Fruit fly (Drosophila melanogaster) whole organism, embryonic: ENCODE data around the gene Pgm1.

Experiments used
- Ada2b ChIP-seq: fragments of 200-800 bp; sonication (Bioruptor generic); IDR thresholded peaks from 2 replicates; pipeline ENCODE4 v1.3.6; 2022; ENCODE audit warnings: missing biosample characterization, missing genetic modification characterization
- B-H2 ChIP-seq: fragments of 200-800 bp; sonication (Bioruptor generic); optimal IDR thresholded peaks from 2 replicates; lab custom pipeline; 2018; ENCODE audit warnings: missing biosample characterization, mild to moderate bottlenecking, missing genetic modification characterization
- BtbVII ChIP-seq: fragments of 200-800 bp; sonication (Bioruptor generic); optimal IDR thresholded peaks from 3 replicates; lab custom pipeline; 2017; ENCODE audit warnings: missing biosample characterization, mild to moderate bottlenecking, missing genetic modification characterization
- CG10366 ChIP-seq: fragments of 200-800 bp; sonication (Bioruptor generic); IDR thresholded peaks from 2 replicates; pipeline ENCODE4 v1.3.6; 2022; ENCODE audit warnings: missing biosample characterization, missing genetic modification characterization
- CG10462 ChIP-seq: fragments of 200-800 bp; sonication (Bioruptor generic); optimal IDR thresholded peaks from 2 replicates; lab custom pipeline; 2016; ENCODE audit warnings: missing biosample characterization, missing genetic modification characterization
- CG10654 ChIP-seq: fragments of 200-800 bp; sonication (Bioruptor generic); optimal IDR thresholded peaks from 2 replicates; lab custom pipeline; 2016; ENCODE audit warnings: missing biosample characterization, missing genetic modification characterization
- CG11093 ChIP-seq: fragments of 200-800 bp; sonication (Bioruptor generic); IDR thresholded peaks from 3 replicates; pipeline ENCODE4 v1.3.6; 2022; ENCODE audit warnings: missing biosample characterization, missing genetic modification characterization
- CG11695 ChIP-seq: fragments of 200-800 bp; sonication (Bioruptor generic); IDR thresholded peaks from 3 replicates; pipeline ENCODE4 v1.3.6; 2022; ENCODE audit warnings: missing biosample characterization, missing genetic modification characterization
- CG13287 ChIP-seq: fragments of 200-800 bp; sonication (Bioruptor generic); IDR thresholded peaks from 2 replicates; pipeline ENCODE4 v1.3.6; 2022; ENCODE audit warnings: missing biosample characterization, missing genetic modification characterization; ENCODE audit not compliant: partially characterized antibody
- CG13775 ChIP-seq: fragments of 200-800 bp; sonication (Bioruptor generic); optimal IDR thresholded peaks from 3 replicates; lab custom pipeline; 2017; ENCODE audit warnings: missing biosample characterization, mild to moderate bottlenecking, missing genetic modification characterization
- CG14014 ChIP-seq: fragments of 200-800 bp; sonication (Bioruptor generic); IDR thresholded peaks from 2 replicates; pipeline ENCODE4 v1.3.6; 2022; ENCODE audit warnings: missing biosample characterization, missing genetic modification characterization
- CG15011 ChIP-seq: fragments of 200-800 bp; sonication (Bioruptor generic); optimal IDR thresholded peaks from 3 replicates; lab custom pipeline; 2018; ENCODE audit warnings: missing biosample characterization, mild to moderate bottlenecking, missing genetic modification characterization
- CG1529 ChIP-seq: fragments of 200-800 bp; sonication (Bioruptor generic); optimal IDR thresholded peaks from 3 replicates; lab custom pipeline; 2018; ENCODE audit warnings: missing biosample characterization, missing genetic modification characterization
- CG15479 ChIP-seq: fragments of 200-800 bp; sonication (Bioruptor generic); optimal IDR thresholded peaks from 3 replicates; lab custom pipeline; 2019; ENCODE audit warnings: missing biosample characterization, mild to moderate bottlenecking, missing genetic modification characterization, moderate library complexity
- CG17359 ChIP-seq: fragments of 200-800 bp; sonication (Bioruptor generic); optimal IDR thresholded peaks from 3 replicates; lab custom pipeline; 2018; ENCODE audit warnings: missing biosample characterization, mild to moderate bottlenecking, missing genetic modification characterization, moderate library complexity
- CG1792 ChIP-seq: fragments of 200-800 bp; sonication (Bioruptor generic); optimal IDR thresholded peaks from 2 replicates; lab custom pipeline; 2016; ENCODE audit warnings: missing biosample characterization, missing genetic modification characterization
- CG18619 ChIP-seq: fragments of 200-800 bp; sonication (Bioruptor generic); optimal IDR thresholded peaks from 3 replicates; lab custom pipeline; 2017; ENCODE audit warnings: missing biosample characterization, mild to moderate bottlenecking, missing genetic modification characterization
- CG4328 ChIP-seq: fragments of 200-800 bp; sonication (Bioruptor generic); optimal IDR thresholded peaks from 3 replicates; lab custom pipeline; 2017; ENCODE audit warnings: missing biosample characterization, missing genetic modification reagents, missing genetic modification characterization
- CG5953 ChIP-seq: fragments of 200-800 bp; sonication (Bioruptor generic); IDR thresholded peaks from 2 replicates; pipeline ENCODE4 v1.3.6; 2022; ENCODE audit warnings: missing biosample characterization, missing genetic modification characterization
- CG6272 ChIP-seq: fragments of 200-800 bp; sonication (Bioruptor generic); IDR thresholded peaks from 2 replicates; pipeline ENCODE4 v1.3.6; 2022; ENCODE audit warnings: missing biosample characterization, missing genetic modification characterization
- CG7839 ChIP-seq: fragments of 200-800 bp; sonication (Bioruptor generic); optimal IDR thresholded peaks from 3 replicates; lab custom pipeline; 2018; ENCODE audit warnings: missing biosample characterization, mild to moderate bottlenecking, missing genetic modification characterization, moderate library complexity
- CG7928 ChIP-seq: fragments of 200-800 bp; sonication (Bioruptor generic); optimal IDR thresholded peaks from 2 replicates; lab custom pipeline; 2017; ENCODE audit warnings: missing biosample characterization, mild to moderate bottlenecking, missing genetic modification characterization
- CG8359 ChIP-seq: fragments of 200-800 bp; sonication (Bioruptor generic); optimal IDR thresholded peaks from 2 replicates; lab custom pipeline; 2017; ENCODE audit warnings: missing biosample characterization, mild to moderate bottlenecking, missing genetic modification characterization, borderline replicate concordance
- CG9876 ChIP-seq: fragments of 200-800 bp; sonication (Bioruptor generic); optimal IDR thresholded peaks from 2 replicates; lab custom pipeline; 2016; ENCODE audit warnings: missing biosample characterization, missing genetic modification characterization
- Dfd ChIP-seq, 2 experiments: fragments of >200 bp; optimal IDR thresholded peaks; 2 replicates each; lab custom pipeline; 2017; ENCODE audit warnings: missing biosample characterization in 2 of 2, missing genetic modification characterization in 2 of 2
- Dip3 ChIP-seq: fragments of 200-800 bp; sonication (Bioruptor generic); optimal IDR thresholded peaks from 3 replicates; lab custom pipeline; 2016; ENCODE audit warnings: missing biosample characterization, missing genetic modification characterization
- GATAe ChIP-seq: fragments of 200-800 bp; sonication (Bioruptor generic); conservative IDR thresholded peaks from 2 replicates; pipeline ENCODE4 v1.3.6; 2022; ENCODE audit warnings: missing biosample characterization, missing genetic modification characterization
- Gug ChIP-seq: fragments of 200-800 bp; sonication (Bioruptor generic); IDR thresholded peaks from 4 replicates; pipeline ENCODE4 v1.3.6; 2022; ENCODE audit warnings: missing biosample characterization, missing genetic modification characterization
- HLH54F ChIP-seq: fragments of 200-800 bp; sonication (Bioruptor generic); optimal IDR thresholded peaks from 3 replicates; lab custom pipeline; 2016; ENCODE audit warnings: missing biosample characterization, missing genetic modification characterization
- MBD-R2 ChIP-seq: fragments of 200-800 bp; sonication (Bioruptor generic); IDR thresholded peaks from 2 replicates; pipeline ENCODE4 v1.3.6; 2022; ENCODE audit warnings: missing biosample characterization, missing genetic modification characterization
- Xbp1 ChIP-seq: fragments of 200-800 bp; sonication (Bioruptor generic); optimal IDR thresholded peaks from 3 replicates; lab custom pipeline; 2016; ENCODE audit warnings: missing biosample characterization, mild to moderate bottlenecking, missing genetic modification characterization
- bab2 ChIP-seq: fragments of 200-800 bp; sonication (Bioruptor generic); optimal IDR thresholded peaks from 2 replicates; lab custom pipeline; 2016; ENCODE audit warnings: missing biosample characterization, missing genetic modification characterization
- bigmax ChIP-seq: fragments of 200-800 bp; sonication (Bioruptor generic); optimal IDR thresholded peaks from 2 replicates; lab custom pipeline; 2018; ENCODE audit warnings: missing biosample characterization, mild to moderate bottlenecking, missing genetic modification characterization
- danr ChIP-seq: fragments of 200-800 bp; sonication (Bioruptor generic); IDR thresholded peaks from 2 replicates; pipeline ENCODE4 v1.3.6; 2022; ENCODE audit warnings: missing biosample characterization, missing genetic modification characterization
- dmrt11E ChIP-seq: fragments of 200-800 bp; sonication (Bioruptor generic); optimal IDR thresholded peaks from 3 replicates; lab custom pipeline; 2018; ENCODE audit warnings: missing biosample characterization, mild to moderate bottlenecking, missing genetic modification characterization, moderate library complexity
- eyg ChIP-seq: fragments of 200-800 bp; sonication (Bioruptor generic); optimal IDR thresholded peaks from 3 replicates; lab custom pipeline; 2016; ENCODE audit warnings: missing biosample characterization, missing genetic modification characterization
- fu2 ChIP-seq: fragments of 200-800 bp; sonication (Bioruptor generic); optimal IDR thresholded peaks from 2 replicates; lab custom pipeline; 2016; ENCODE audit warnings: missing biosample characterization, missing genetic modification characterization
- kay ChIP-seq: fragments of 200-800 bp; sonication (Bioruptor generic); optimal IDR thresholded peaks from 2 replicates; lab custom pipeline; 2016; ENCODE audit warnings: missing biosample characterization, missing genetic modification characterization
- lola ChIP-seq, 3 experiments: fragments of >200 bp in 2 of 3; fragments of 200-800 bp in 1 of 3; sonication (Bioruptor generic) in 1 of 3; optimal IDR thresholded peaks; 2 replicates each; lab custom pipeline; 2017 to 2019; ENCODE audit warnings: missing biosample characterization in 3 of 3, missing genetic modification characterization in 3 of 3, mild to moderate bottlenecking in 1 of 3, moderate library complexity in 1 of 3
- maf-S ChIP-seq: fragments of 200-800 bp; sonication (Bioruptor generic); optimal IDR thresholded peaks from 2 replicates; lab custom pipeline; 2016; ENCODE audit warnings: missing biosample characterization, missing genetic modification characterization
- pan ChIP-seq, 4 experiments: fragments of >200 bp in 3 of 4; fragments of 200-800 bp in 1 of 4; sonication (Bioruptor generic) in 1 of 4; optimal IDR thresholded peaks in 3 of 4; IDR thresholded peaks in 1 of 4; 2 replicates each; pipeline versions ENCODE4 v1.3.6 to Lab custom; 2017 to 2022; ENCODE audit warnings: missing biosample characterization in 2 of 4, missing genetic modification characterization in 2 of 4, mixed read lengths in 1 of 4
- rib ChIP-seq: fragments of 200-800 bp; sonication (Bioruptor generic); IDR thresholded peaks from 2 replicates; pipeline ENCODE4 v1.3.6; 2022; ENCODE audit warnings: missing biosample characterization, missing genetic modification characterization
- scrt ChIP-seq: fragments of 200-800 bp; sonication (Bioruptor generic); optimal IDR thresholded peaks from 2 replicates; lab custom pipeline; 2018; ENCODE audit warnings: missing biosample characterization, mild to moderate bottlenecking, missing genetic modification characterization, moderate library complexity
- sug ChIP-seq: fragments of 200-800 bp; optimal IDR thresholded peaks from 2 replicates; lab custom pipeline; 2019; ENCODE audit warnings: missing biosample characterization, mild to moderate bottlenecking, missing genetic modification characterization, moderate library complexity
- tll ChIP-seq, 2 experiments: fragments of 200-800 bp in 1 of 2; fragments of >200 bp in 1 of 2; sonication (Bioruptor generic) in 1 of 2; optimal IDR thresholded peaks; 2 replicates each; lab custom pipeline; 2017 to 2019; ENCODE audit warnings: missing biosample characterization in 2 of 2, missing genetic modification characterization in 2 of 2, mild to moderate bottlenecking in 1 of 2, moderate library complexity in 1 of 2
- ttk ChIP-seq: fragments of 200-800 bp; sonication (Bioruptor generic); IDR thresholded peaks from 2 replicates; pipeline ENCODE4 v2.1.2; 2022; ENCODE audit warnings: missing biosample characterization, missing genetic modification characterization
- twi ChIP-seq: fragments of 200-800 bp; optimal IDR thresholded peaks from 2 replicates; lab custom pipeline; 2019; ENCODE audit warnings: missing biosample characterization, mild to moderate bottlenecking, missing genetic modification characterization, moderate library complexity
- wor ChIP-seq: fragments of 200-800 bp; sonication (Bioruptor generic); IDR thresholded peaks from 2 replicates; pipeline ENCODE4 v1.3.6; 2022; ENCODE audit warnings: missing biosample characterization, missing genetic modification characterization
- zfh1 ChIP-seq: fragments of 200-800 bp; sonication (Bioruptor generic); IDR thresholded peaks from 3 replicates; pipeline ENCODE4 v1.3.6; 2022; ENCODE audit warnings: missing biosample characterization, missing genetic modification characterization

Gene Pgm1

dm6 chr3L:16160420-16161069 is 32.2 kb upstream of the Pgm1 start (continued):
- TF ChIP-seq bab2 (GFP tag; lab: Kevin White, UChicago) (peak; percentile 57), Xbp1 (GFP tag; lab: Kevin White, UChicago) (peak; percentile 64), CG10366 (peak; percentile 28; the same call in 1 of the 2 replicates), CG15479 (GFP tag; lab: Kevin White, UChicago) (no peak), CG18619 (GFP tag; lab: Kevin White, UChicago) (peak; percentile 64), maf-S (GFP tag; lab: Kevin White, UChicago) (peak; percentile 41), CG14014 (GFP tag; lab: Robert Waterston, UW) (peak; percentile 43), CG10462 (GFP tag; lab: Kevin White, UChicago) (no peak), zfh1 (GFP tag; lab: Robert Waterston, UW) (no peak), ttk (no peak), pan (optimal IDR thresholded peaks at IDR 0.05; lab: Kevin White, UChicago) (no peak), pan (GFP tag; optimal IDR thresholded peaks at IDR 0.05 in 1 of 2, IDR thresholded peaks at IDR 0.05 in 1 of 2) (peak in 1 of 2 experiments; percentile 57), sug (peak; percentile 46), kay (GFP tag; lab: Kevin White, UChicago) (peak; percentile 34), lola (GFP tag; optimal IDR thresholded peaks at IDR 0.05; lab: Kevin White, UChicago) (peak in 1 of 3 experiments; percentile 40), dmrt11E (tag; lab: Kevin White, UChicago) (no peak), CG5953 (GFP tag; lab: Robert Waterston, UW) (no peak), Ada2b (GFP tag; lab: Robert Waterston, UW) (no peak), fu2 (GFP tag; lab: Kevin White, UChicago) (peak; percentile 60), CG8359 (GFP tag; lab: Kevin White, UChicago) (no peak), CG17359 (peak; percentile 0), tll (GFP tag; optimal IDR thresholded peaks at IDR 0.05; lab: Kevin White, UChicago) (no peak), HLH54F (peak; percentile 62), Gug (peak; percentile 32; the same call in 1 of the 4 replicates), CG13287 (GFP tag; lab: Robert Waterston, UW) (no peak), CG11695 (GFP tag; lab: Robert Waterston, UW) (peak; percentile 67), CG7928 (GFP tag; lab: Kevin White, UChicago) (peak; percentile 15), MBD-R2 (GFP tag; lab: Robert Waterston, UW) (peak; percentile 38; the same call in 1 of the 2 replicates), CG13775 (GFP tag; lab: Kevin White, UChicago) (peak; percentile 65), eyg (peak; percentile 61), bigmax (GFP tag; lab: Kevin White, UChicago) (no peak), BtbVII (peak; percentile 73), Dfd (GFP tag; optimal IDR thresholded peaks at IDR 0.05; lab: Kevin White, UChicago) (no peak), CG1529 (GFP tag; lab: Kevin White, UChicago) (peak; percentile 12), CG15011 (GFP tag; lab: Kevin White, UChicago) (peak; percentile 42), CG6272 (GFP tag; lab: Robert Waterston, UW) (no peak), CG11093 (GFP tag; lab: Robert Waterston, UW) (peak; percentile 31; the same call in 1 of the 3 replicates), CG7839 (tag; lab: Kevin White, UChicago) (peak; percentile 79), Dip3 (GFP tag; lab: Kevin White, UChicago) (peak; percentile 73), CG9876 (no peak), GATAe (GFP tag; lab: Robert Waterston, UW) (no peak; the same call in 1 of the 2 replicates), CG1792 (GFP tag; lab: Kevin White, UChicago) (peak; percentile 41), scrt (GFP tag; lab: Kevin White, UChicago) (peak; percentile 19), CG10654 (peak; percentile 39), wor (no peak), twi (tag; lab: Kevin White, UChicago) (peak; percentile 7), CG4328 (peak; percentile 46), rib (no peak; the same call in 1 of the 2 replicates), danr (GFP tag; lab: Robert Waterston, UW) (0 out of 2 replicates have a peak, but pooled peaks have one; percentile 15), B-H2 (GFP tag; lab: Kevin White, UChicago) (peak; percentile 52)
